Fruit fly (Drosophila melanogaster) whole organism, embryonic: ENCODE measurements around the gene CG6409.

ENCODE experiments used
- Asciz ChIP-seq: fragments of 200-800 bp; sonication (Bioruptor generic); optimal IDR thresholded peaks from 2 replicates; lab custom pipeline; 2017; ENCODE audit warnings: missing biosample characterization, mild to moderate bottlenecking, missing genetic modification characterization, missing genetic modification reagents
- Awh ChIP-seq: fragments of 200-800 bp; sonication (Bioruptor generic); IDR thresholded peaks from 2 replicates; pipeline ENCODE4, ENCODE4 v1.3.6; 2022; ENCODE audit warnings: missing biosample characterization, missing genetic modification characterization
- Bgb ChIP-seq: fragments of 200-800 bp; sonication (Bioruptor generic); IDR thresholded peaks from 2 replicates; pipeline ENCODE4 v1.3.6; 2022; ENCODE audit warnings: missing biosample characterization, missing genetic modification characterization; ENCODE audit not compliant: partially characterized antibody
- Blimp-1 ChIP-seq: fragments of 200-800 bp; sonication (Bioruptor generic); optimal IDR thresholded peaks from 3 replicates; lab custom pipeline; 2018; ENCODE audit warnings: missing biosample characterization, missing genetic modification characterization, mild to moderate bottlenecking, moderate library complexity, missing genetic modification reagents
- BtbVII ChIP-seq: fragments of 200-800 bp; sonication (Bioruptor generic); optimal IDR thresholded peaks from 3 replicates; lab custom pipeline; 2017; ENCODE audit warnings: missing biosample characterization, mild to moderate bottlenecking, missing genetic modification characterization
- CG10959 ChIP-seq: fragments of 200-800 bp; sonication (Bioruptor generic); IDR thresholded peaks from 2 replicates; pipeline ENCODE4 v1.3.6; 2022; ENCODE audit warnings: missing biosample characterization, missing genetic modification characterization
- CG12071 ChIP-seq: fragments of 200-800 bp; sonication (Bioruptor generic); optimal IDR thresholded peaks from 3 replicates; lab custom pipeline; 2018; ENCODE audit warnings: missing biosample characterization, mild to moderate bottlenecking, missing genetic modification characterization
- CG12104 ChIP-seq: fragments of 200-800 bp; sonication (Bioruptor generic); optimal IDR thresholded peaks from 3 replicates; lab custom pipeline; 2016; ENCODE audit warnings: missing biosample characterization, missing genetic modification characterization
- CG12942 ChIP-seq: fragments of 200-800 bp; sonication (Bioruptor generic); optimal IDR thresholded peaks from 3 replicates; lab custom pipeline; 2016; ENCODE audit warnings: missing biosample characterization, missing genetic modification characterization
- CG13123 ChIP-seq: fragments of 200-800 bp; sonication (Bioruptor generic); optimal IDR thresholded peaks from 2 replicates; lab custom pipeline; 2016; ENCODE audit warnings: missing biosample characterization, missing genetic modification characterization
- CG14441 ChIP-seq: fragments of 200-800 bp; sonication (Bioruptor generic); IDR thresholded peaks from 2 replicates; pipeline ENCODE4 v1.3.6; 2022; ENCODE audit warnings: missing biosample characterization, missing genetic modification characterization
- CG15011 ChIP-seq: fragments of 200-800 bp; sonication (Bioruptor generic); optimal IDR thresholded peaks from 3 replicates; lab custom pipeline; 2018; ENCODE audit warnings: missing biosample characterization, mild to moderate bottlenecking, missing genetic modification characterization
- CG15073 ChIP-seq: fragments of 200-800 bp; sonication (Bioruptor generic); optimal IDR thresholded peaks from 2 replicates; lab custom pipeline; 2016; ENCODE audit warnings: missing biosample characterization, missing genetic modification characterization
- CG17385 ChIP-seq: fragments of 200-800 bp; sonication (Bioruptor generic); optimal IDR thresholded peaks from 3 replicates; lab custom pipeline; 2018; ENCODE audit warnings: missing biosample characterization, mild to moderate bottlenecking, missing genetic modification characterization
- CG1792 ChIP-seq: fragments of 200-800 bp; sonication (Bioruptor generic); optimal IDR thresholded peaks from 2 replicates; lab custom pipeline; 2016; ENCODE audit warnings: missing biosample characterization, missing genetic modification characterization
- CG2199 ChIP-seq: fragments of 200-800 bp; sonication (Bioruptor generic); IDR thresholded peaks from 3 replicates; pipeline ENCODE4 v1.3.6; 2022; ENCODE audit warnings: missing biosample characterization, missing genetic modification characterization
- CG3995 ChIP-seq: fragments of 200-800 bp; sonication (Bioruptor generic); optimal IDR thresholded peaks from 3 replicates; lab custom pipeline; 2016; ENCODE audit warnings: missing biosample characterization, missing genetic modification characterization
- CG4617 ChIP-seq: fragments of 200-800 bp; sonication (Bioruptor generic); optimal IDR thresholded peaks from 3 replicates; lab custom pipeline; 2016; ENCODE audit warnings: missing biosample characterization, missing genetic modification characterization, borderline replicate concordance
- CG7271 ChIP-seq: fragments of 200-800 bp; sonication (Bioruptor generic); optimal IDR thresholded peaks from 2 replicates; lab custom pipeline; 2018; ENCODE audit warnings: missing biosample characterization, mild to moderate bottlenecking, missing genetic modification characterization, moderate library complexity
- CG8924 ChIP-seq: fragments of 200-800 bp; optimal IDR thresholded peaks from 3 replicates; lab custom pipeline; 2019; ENCODE audit warnings: missing biosample characterization, mild to moderate bottlenecking, missing genetic modification characterization, moderate library complexity
- CkIIα-i1 ChIP-seq: fragments of 200-800 bp; sonication (Bioruptor generic); IDR thresholded peaks from 2 replicates; pipeline ENCODE4 v1.3.6; 2022; ENCODE audit warnings: missing biosample characterization, missing genetic modification characterization
- Dip2 ChIP-seq: fragments of 200-800 bp; sonication (Bioruptor generic); IDR thresholded peaks from 2 replicates; pipeline ENCODE4 v1.3.6; 2022; ENCODE audit warnings: missing biosample characterization, missing genetic modification characterization
- Dip3 ChIP-seq: fragments of 200-800 bp; sonication (Bioruptor generic); optimal IDR thresholded peaks from 3 replicates; lab custom pipeline; 2016; ENCODE audit warnings: missing biosample characterization, missing genetic modification characterization
- Doc2 ChIP-seq: fragments of 200-800 bp; sonication (Bioruptor generic); IDR thresholded peaks from 2 replicates; pipeline ENCODE4 v1.3.6; 2022; ENCODE audit warnings: missing biosample characterization, missing genetic modification characterization
- ERR ChIP-seq: fragments of 200-800 bp; sonication (Bioruptor generic); optimal IDR thresholded peaks from 2 replicates; lab custom pipeline; 2016; ENCODE audit warnings: missing biosample characterization, missing genetic modification characterization
- Hr39 ChIP-seq: fragments of >200 bp; optimal IDR thresholded peaks from 2 replicates; lab custom pipeline; 2017
- Lhr ChIP-seq: fragments of 200-800 bp; sonication (Bioruptor generic); optimal IDR thresholded peaks from 3 replicates; lab custom pipeline; 2017; ENCODE audit warnings: mild to moderate bottlenecking, missing biosample characterization, missing genetic modification reagents, missing genetic modification characterization
- MBD-R2 ChIP-seq: fragments of 200-800 bp; sonication (Bioruptor generic); IDR thresholded peaks from 2 replicates; pipeline ENCODE4 v1.3.6; 2022; ENCODE audit warnings: missing biosample characterization, missing genetic modification characterization
- NK7.1 ChIP-seq: fragments of 200-800 bp; sonication (Bioruptor generic); optimal IDR thresholded peaks from 3 replicates; lab custom pipeline; 2016; ENCODE audit warnings: missing biosample characterization, missing genetic modification characterization
- NfI ChIP-seq: fragments of 200-800 bp; sonication (Bioruptor generic); optimal IDR thresholded peaks from 3 replicates; lab custom pipeline; 2018; ENCODE audit warnings: missing biosample characterization, mild to moderate bottlenecking, missing genetic modification characterization, moderate library complexity
- Six4 ChIP-seq: fragments of 200-800 bp; sonication (Bioruptor generic); optimal IDR thresholded peaks from 2 replicates; lab custom pipeline; 2016; ENCODE audit warnings: missing biosample characterization, missing genetic modification characterization
- Spps ChIP-seq: fragments of 200-800 bp; sonication (Bioruptor generic); optimal IDR thresholded peaks from 2 replicates; lab custom pipeline; 2018; ENCODE audit warnings: missing biosample characterization, mild to moderate bottlenecking, missing genetic modification characterization
- Sry-δ ChIP-seq: fragments of 200-800 bp; sonication (Bioruptor generic); optimal IDR thresholded peaks from 2 replicates; lab custom pipeline; 2016; ENCODE audit warnings: missing biosample characterization, missing genetic modification characterization
- bbx ChIP-seq: fragments of 200-800 bp; sonication (Bioruptor generic); IDR thresholded peaks from 2 replicates; pipeline ENCODE4 v1.3.6; 2022; ENCODE audit warnings: missing biosample characterization, missing genetic modification characterization; ENCODE audit not compliant: partially characterized antibody
- btn ChIP-seq: fragments of 200-800 bp; sonication (Bioruptor generic); optimal IDR thresholded peaks from 2 replicates; lab custom pipeline; 2016; ENCODE audit warnings: missing biosample characterization, missing genetic modification characterization
- cg ChIP-seq: fragments of 200-800 bp; sonication (Bioruptor generic); optimal IDR thresholded peaks from 3 replicates; lab custom pipeline; 2019; ENCODE audit warnings: missing biosample characterization, mild to moderate bottlenecking, missing genetic modification characterization, moderate library complexity
- dmrt99B ChIP-seq: fragments of 200-800 bp; sonication (Bioruptor generic); optimal IDR thresholded peaks from 2 replicates; lab custom pipeline; 2018; ENCODE audit warnings: missing biosample characterization, mild to moderate bottlenecking, missing genetic modification characterization, moderate library complexity
- eyg ChIP-seq: fragments of 200-800 bp; sonication (Bioruptor generic); optimal IDR thresholded peaks from 3 replicates; lab custom pipeline; 2016; ENCODE audit warnings: missing biosample characterization, missing genetic modification characterization
- gce ChIP-seq: fragments of 200-800 bp; sonication (Bioruptor generic); IDR thresholded peaks from 3 replicates; pipeline ENCODE4 v1.3.6; 2022; ENCODE audit warnings: missing biosample characterization, missing genetic modification characterization
- gt ChIP-seq: fragments of 200-800 bp; sonication (Bioruptor generic); IDR thresholded peaks from 2 replicates; pipeline ENCODE4 v1.3.6; 2022; ENCODE audit warnings: missing biosample characterization, missing genetic modification characterization
- hbn ChIP-seq: fragments of 200-800 bp; sonication (Bioruptor generic); IDR thresholded peaks from 2 replicates; pipeline ENCODE4 v1.3.6; 2022; ENCODE audit warnings: missing biosample characterization, missing genetic modification characterization; ENCODE audit not compliant: partially characterized antibody
- insv ChIP-seq, 2 experiments: fragments of 200-800 bp; sonication (Bioruptor generic); optimal IDR thresholded peaks; 3 replicates each; lab custom pipeline; 2016 to 2018; ENCODE audit warnings: missing biosample characterization in 2 of 2, missing genetic modification characterization in 2 of 2
- jigr1 ChIP-seq: fragments of 200-800 bp; sonication (Bioruptor generic); IDR thresholded peaks from 3 replicates; pipeline ENCODE4 v1.3.6; 2022; ENCODE audit warnings: missing biosample characterization, missing genetic modification characterization
- ken ChIP-seq: fragments of 200-800 bp; sonication (Bioruptor generic); IDR thresholded peaks from 3 replicates; pipeline ENCODE4 v1.3.6; 2022; ENCODE audit warnings: missing biosample characterization, missing genetic modification characterization
- kni ChIP-seq: fragments of 200-800 bp; sonication (Bioruptor generic); optimal IDR thresholded peaks from 3 replicates; lab custom pipeline; 2017; ENCODE audit warnings: mild to moderate bottlenecking, missing biosample characterization, missing genetic modification reagents, missing genetic modification characterization
- pan ChIP-seq, 4 experiments: fragments of >200 bp in 3 of 4; fragments of 200-800 bp in 1 of 4; sonication (Bioruptor generic) in 1 of 4; optimal IDR thresholded peaks in 3 of 4; IDR thresholded peaks in 1 of 4; 2 replicates each; pipeline versions ENCODE4 v1.3.6 to Lab custom; 2017 to 2022; ENCODE audit warnings: missing biosample characterization in 2 of 4, missing genetic modification characterization in 2 of 4, mixed read lengths in 1 of 4
- pros ChIP-seq: fragments of 200-800 bp; sonication (Bioruptor generic); optimal IDR thresholded peaks from 3 replicates; lab custom pipeline; 2019; ENCODE audit warnings: missing biosample characterization, mild to moderate bottlenecking, missing genetic modification characterization, moderate library complexity
- run ChIP-seq: fragments of 200-800 bp; sonication (Bioruptor generic); optimal IDR thresholded peaks from 3 replicates; lab custom pipeline; 2018; ENCODE audit warnings: missing biosample characterization, mild to moderate bottlenecking, missing genetic modification characterization
- salm ChIP-seq: fragments of 200-800 bp; sonication (Bioruptor generic); optimal IDR thresholded peaks from 2 replicates; lab custom pipeline; 2018; ENCODE audit warnings: missing biosample characterization, mild to moderate bottlenecking, missing genetic modification characterization
- sisA ChIP-seq: fragments of 200-800 bp; sonication (Bioruptor generic); IDR thresholded peaks from 2 replicates; pipeline ENCODE4 v1.3.6; 2022; ENCODE audit warnings: missing biosample characterization, missing genetic modification characterization

Gene CG6409

DNA sequence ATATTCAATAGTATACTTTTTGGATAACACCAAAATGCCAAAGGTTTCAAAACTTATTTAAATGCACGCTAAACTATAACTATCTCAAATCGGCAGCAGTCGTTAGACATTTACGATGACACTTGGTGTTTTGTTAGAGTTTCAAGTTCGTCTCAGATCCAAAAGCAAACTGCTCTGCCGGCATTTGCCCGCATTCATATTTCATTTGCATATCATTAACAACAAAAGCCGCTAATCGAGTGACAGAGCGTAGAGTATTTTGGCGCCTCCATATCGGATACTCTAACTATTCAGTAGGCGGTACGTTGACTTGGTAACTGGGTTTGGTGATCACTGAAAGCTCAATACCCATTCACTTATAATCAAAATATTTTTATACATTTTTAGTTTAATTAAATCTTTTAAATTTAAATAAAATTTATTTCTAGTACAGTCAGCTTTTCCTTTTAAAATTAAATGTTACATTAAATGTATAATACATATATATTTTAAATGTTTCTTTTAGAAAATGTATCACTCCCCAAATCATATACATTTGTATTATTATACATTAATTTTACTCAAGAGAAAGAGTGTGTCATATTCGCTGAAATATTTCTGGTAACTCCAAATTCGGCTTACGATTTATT, 11.1 kb upstream of the CG6409 start (continued):
- TF ChIP-seq Asciz (GFP tag; lab: Kevin White, UChicago) (peak; percentile 15), Bgb (0 out of 2 replicates have a peak, but pooled peaks have one; percentile 19), CG7271 (tag; lab: Kevin White, UChicago) (no peak), bbx (GFP tag; lab: Robert Waterston, UW) (no peak), CG12942 (GFP tag; lab: Kevin White, UChicago) (no peak), CG10959 (no peak), dmrt99B (peak; percentile 72), CG12071 (GFP tag; lab: Kevin White, UChicago) (no peak), hbn (GFP tag; lab: Robert Waterston, UW) (no peak), Hr39 (lab: Kevin White, UChicago) (no peak), Dip3 (GFP tag; lab: Kevin White, UChicago) (no peak), NK7.1 (no peak), MBD-R2 (GFP tag; lab: Robert Waterston, UW) (no peak), BtbVII (peak; percentile 2), CG2199 (GFP tag; lab: Robert Waterston, UW) (0 out of 3 replicates have a peak, but pooled peaks have one; percentile 36), run (tag; lab: Kevin White, UChicago) (no peak), pros (GFP tag; lab: Kevin White, UChicago) (no peak), ERR (GFP tag; lab: Kevin White, UChicago) (no peak), Lhr (GFP tag; lab: Kevin White, UChicago) (no peak), kni (GFP tag; lab: Kevin White, UChicago) (no peak), CG8924 (tag; lab: Kevin White, UChicago) (peak; percentile 81), btn (no peak), CG15011 (no peak), gt (GFP tag; lab: Robert Waterston, UW) (no peak), pan (optimal IDR thresholded peaks at IDR 0.05; lab: Kevin White, UChicago) (no peak), pan (GFP tag; optimal IDR thresholded peaks at IDR 0.05 in 1 of 2, IDR thresholded peaks at IDR 0.05 in 1 of 2) (peak in 1 of 2 experiments; percentile 6), CG12104 (no peak), CG17385 (GFP tag; lab: Kevin White, UChicago) (peak; percentile 45), insv (GFP tag; optimal IDR thresholded peaks at IDR 0.05; lab: Kevin White, UChicago) (no peak), Doc2 (GFP tag; lab: Robert Waterston, UW) (no peak), sisA (GFP tag; lab: Robert Waterston, UW) (no peak), CG15073 (GFP tag; lab: Kevin White, UChicago) (no peak), gce (GFP tag; lab: Robert Waterston, UW) (no peak), jigr1 (GFP tag; lab: Robert Waterston, UW) (no peak), CkIIα-i1 (GFP tag; lab: Robert Waterston, UW) (no peak), Dip2 (GFP tag; lab: Robert Waterston, UW) (no peak), ken (GFP tag; lab: Robert Waterston, UW) (no peak), Blimp-1 (peak; percentile 46), Spps (tag; lab: Kevin White, UChicago) (no peak), CG3995 (no peak), CG1792 (no peak), CG13123 (GFP tag; lab: Kevin White, UChicago) (no peak), CG4617 (no peak), Sry-δ (no peak), Six4 (GFP tag; lab: Kevin White, UChicago) (peak; percentile 5), eyg (GFP tag; lab: Kevin White, UChicago) (no peak), Awh (peak; percentile 63; the same call in 1 of the 2 replicates), salm (tag; lab: Kevin White, UChicago) (no peak), NfI (GFP tag; lab: Kevin White, UChicago) (no peak), CG14441 (no peak), cg (GFP tag; lab: Kevin White, UChicago) (peak; percentile 46)
